Fruit fly (Drosophila melanogaster): Measurements from ENCODE around the gene sstn.

Gene sstn

dm6 chr3L:15101639-15102413, 7.3 kb upstream of the sstn start (continued):
- TF ChIP-seq CG12071 (GFP tag; optimal IDR thresholded peaks at IDR 0.05) = no peak
- TF ChIP-seq CG17568 (GFP tag; optimal IDR thresholded peaks at IDR 0.05) = no peak
- TF ChIP-seq nau (GFP tag; optimal IDR thresholded peaks at IDR 0.05) = peak; percentile 82
- TF ChIP-seq caup (GFP tag; optimal IDR thresholded peaks at IDR 0.05; ENCODE audit: severe bottlenecking) = no peak
- TF ChIP-seq croc (GFP tag; conservative IDR thresholded peaks at IDR 0.05) = no peak
- no peak for TF ChIP-seq vnd (GFP tag; IDR thresholded peaks at IDR 0.05; ENCODE audit: partially characterized antibody)
- no peak for TF ChIP-seq B-H2 (GFP tag; optimal IDR thresholded peaks at IDR 0.05)
- peak; percentile 45 for TF ChIP-seq sens (GFP tag)
- no peak for TF ChIP-seq schlank (tag; optimal IDR thresholded peaks at IDR 0.05)
- TF ChIP-seq PHDP (tag; optimal IDR thresholded peaks at IDR 0.05) = no peak
- no peak for TF ChIP-seq Nf-YB (GFP tag; optimal IDR thresholded peaks at IDR 0.05)
- TF ChIP-seq CG18262 (tag; optimal IDR thresholded peaks at IDR 0.05) = no peak
- no peak for TF ChIP-seq pan (optimal IDR thresholded peaks at IDR 0.05)
- TF ChIP-seq pan (GFP tag; optimal IDR thresholded peaks at IDR 0.05 in 1 of 2, IDR thresholded peaks at IDR 0.05 in 1 of 2) = no peak
- no peak for TF ChIP-seq Six4 (GFP tag; optimal IDR thresholded peaks at IDR 0.05)
- TF ChIP-seq CG9609 (GFP tag; optimal IDR thresholded peaks at IDR 0.05) = no peak
- peak; percentile 8 for TF ChIP-seq zen (tag; optimal IDR thresholded peaks at IDR 0.05)
- no peak for TF ChIP-seq CG2129 (GFP tag; IDR thresholded peaks at IDR 0.05; ENCODE audit: partially characterized antibody)
- TF ChIP-seq mam (GFP tag; optimal IDR thresholded peaks at IDR 0.05) = no peak
- no peak for TF ChIP-seq her (GFP tag; optimal IDR thresholded peaks at IDR 0.05)
- no peak for TF ChIP-seq dpn (GFP tag; optimal IDR thresholded peaks at IDR 0.05)
- no peak for TF ChIP-seq en (GFP tag; optimal IDR thresholded peaks at IDR 0.05)
- TF ChIP-seq chif (GFP tag; optimal IDR thresholded peaks at IDR 0.05) = no peak
- TF ChIP-seq chn (GFP tag; optimal IDR thresholded peaks at IDR 0.05) = no peak
- no peak for TF ChIP-seq CG16779 (GFP tag; IDR thresholded peaks at IDR 0.05)
- no peak for TF ChIP-seq zen2 (GFP tag; IDR thresholded peaks at IDR 0.05; ENCODE audit: partially characterized antibody)
- TF ChIP-seq CG11247 (GFP tag; IDR thresholded peaks at IDR 0.05) = 0 out of 2 replicates have a peak, but pooled peaks have one; percentile 14
- no peak for TF ChIP-seq CkIIα-i1 (GFP tag; IDR thresholded peaks at IDR 0.05)
- TF ChIP-seq sim (GFP tag; IDR thresholded peaks at IDR 0.05) = no peak
- peak; percentile 74 for TF ChIP-seq Ets65A (GFP tag)
- TF ChIP-seq Neu2 (GFP tag; optimal IDR thresholded peaks at IDR 0.05; ENCODE audit: borderline replicate concordance) = no peak
- peak; percentile 80 for TF ChIP-seq scrt (GFP tag; optimal IDR thresholded peaks at IDR 0.05)
- TF ChIP-seq ro (GFP tag; IDR thresholded peaks at IDR 0.05) = no peak
- TF ChIP-seq gcm2 (GFP tag; optimal IDR thresholded peaks at IDR 0.05) = no peak
- TF ChIP-seq CG10267 (tag; optimal IDR thresholded peaks at IDR 0.05) = no peak
- peak; percentile 10 for TF ChIP-seq eyg (GFP tag; optimal IDR thresholded peaks at IDR 0.05)
- no peak for TF ChIP-seq dysf (GFP tag; IDR thresholded peaks at IDR 0.05)
- no peak for TF ChIP-seq CG30431 (GFP tag; optimal IDR thresholded peaks at IDR 0.05)
- TF ChIP-seq Dbx (GFP tag; IDR thresholded peaks at IDR 0.05) = no peak
- TF ChIP-seq Lpt (GFP tag; optimal IDR thresholded peaks at IDR 0.05) = no peak
- TF ChIP-seq Hr3 (GFP tag; optimal IDR thresholded peaks at IDR 0.05) = no peak
- TF ChIP-seq mirr (GFP tag; optimal IDR thresholded peaks at IDR 0.05) = no peak
- no peak for TF ChIP-seq CG4328 (GFP tag; optimal IDR thresholded peaks at IDR 0.05)
- TF ChIP-seq CG17912 (GFP tag; optimal IDR thresholded peaks at IDR 0.05) = no peak
- TF ChIP-seq twi (tag; optimal IDR thresholded peaks at IDR 0.05) = no peak
- no peak for TF ChIP-seq tgo (GFP tag; IDR thresholded peaks at IDR 0.05)
- no peak for TF ChIP-seq sob (GFP tag; IDR thresholded peaks at IDR 0.05)
- TF ChIP-seq CG10979 (tag; optimal IDR thresholded peaks at IDR 0.05) = no peak
- TF ChIP-seq vvl (GFP tag; IDR thresholded peaks at IDR 0.05) = 0 out of 2 replicates have a peak, but pooled peaks have one; percentile 6
- no peak for TF ChIP-seq CG14860 (GFP tag; IDR thresholded peaks at IDR 0.05; ENCODE audit: partially characterized antibody)
